Fruit fly (Drosophila melanogaster) whole organism, embryonic: ENCODE measurements around the gene Coq5.

ENCODE experiments used
- CG10979 ChIP-seq: fragments of 200-800 bp; sonication (Bioruptor generic); optimal IDR thresholded peaks from 2 replicates; lab custom pipeline; 2018; ENCODE audit warnings: missing biosample characterization, mild to moderate bottlenecking, missing genetic modification characterization, moderate library complexity
- CG11560 ChIP-seq: fragments of 200-800 bp; sonication (Bioruptor generic); IDR thresholded peaks from 3 replicates; pipeline ENCODE4 v1.3.6; 2022; ENCODE audit warnings: missing biosample characterization, missing genetic modification characterization
- CG16779 ChIP-seq: fragments of 200-800 bp; sonication (Bioruptor generic); IDR thresholded peaks from 2 replicates; pipeline ENCODE4 v1.3.6; 2022; ENCODE audit warnings: missing biosample characterization, missing genetic modification characterization
- CG17328 ChIP-seq: fragments of 200-800 bp; sonication (Bioruptor generic); IDR thresholded peaks from 2 replicates; pipeline ENCODE4 v1.3.6; 2022; ENCODE audit warnings: missing biosample characterization, missing genetic modification characterization
- CG17912 ChIP-seq: fragments of 200-800 bp; sonication (Bioruptor generic); optimal IDR thresholded peaks from 2 replicates; lab custom pipeline; 2018; ENCODE audit warnings: missing biosample characterization, mild to moderate bottlenecking, missing genetic modification characterization
- CG1792 ChIP-seq: fragments of 200-800 bp; sonication (Bioruptor generic); optimal IDR thresholded peaks from 2 replicates; lab custom pipeline; 2016; ENCODE audit warnings: missing biosample characterization, missing genetic modification characterization
- CG18011 ChIP-seq: fragments of 200-800 bp; sonication (Bioruptor generic); optimal IDR thresholded peaks from 2 replicates; lab custom pipeline; 2017; ENCODE audit warnings: missing biosample characterization, missing genetic modification characterization, mild to moderate bottlenecking, moderate library complexity, missing genotype
- CG18764 ChIP-seq: fragments of 200-800 bp; sonication (Bioruptor generic); optimal IDR thresholded peaks from 3 replicates; lab custom pipeline; 2016; ENCODE audit warnings: missing biosample characterization, missing genetic modification characterization
- CG2678 ChIP-seq: fragments of 200-800 bp; sonication (Bioruptor generic); optimal IDR thresholded peaks from 3 replicates; lab custom pipeline; 2019; ENCODE audit warnings: missing biosample characterization, mild to moderate bottlenecking, missing genetic modification characterization, moderate library complexity
- CG2712 ChIP-seq: fragments of 200-800 bp; optimal IDR thresholded peaks from 3 replicates; lab custom pipeline; 2019; ENCODE audit warnings: missing biosample characterization, mild to moderate bottlenecking, missing genetic modification characterization, moderate library complexity
- CG31388 ChIP-seq: fragments of 200-800 bp; sonication (Bioruptor generic); optimal IDR thresholded peaks from 2 replicates; lab custom pipeline; 2016; ENCODE audit warnings: missing biosample characterization, missing genetic modification characterization
- CG3281 ChIP-seq: fragments of 200-800 bp; sonication (Bioruptor generic); optimal IDR thresholded peaks from 3 replicates; lab custom pipeline; 2017; ENCODE audit warnings: missing biosample characterization, mild to moderate bottlenecking, missing genetic modification characterization
- CG6654 ChIP-seq: fragments of 200-800 bp; sonication (Bioruptor generic); optimal IDR thresholded peaks from 2 replicates; lab custom pipeline; 2017; ENCODE audit warnings: missing biosample characterization, mild to moderate bottlenecking, missing genetic modification characterization
- CG7556 ChIP-seq: fragments of 200-800 bp; sonication (Bioruptor generic); optimal IDR thresholded peaks from 2 replicates; lab custom pipeline; 2017; ENCODE audit warnings: missing biosample characterization, mild to moderate bottlenecking, missing genetic modification characterization
- CG7839 ChIP-seq: fragments of 200-800 bp; sonication (Bioruptor generic); optimal IDR thresholded peaks from 3 replicates; lab custom pipeline; 2018; ENCODE audit warnings: missing biosample characterization, mild to moderate bottlenecking, missing genetic modification characterization, moderate library complexity
- CG7928 ChIP-seq: fragments of 200-800 bp; sonication (Bioruptor generic); optimal IDR thresholded peaks from 2 replicates; lab custom pipeline; 2017; ENCODE audit warnings: missing biosample characterization, mild to moderate bottlenecking, missing genetic modification characterization
- D ChIP-seq, 2 experiments: fragments of 200-800 bp in 1 of 2; fragments of >200 bp in 1 of 2; sonication (Bioruptor generic) in 1 of 2; optimal IDR thresholded peaks; 2 replicates in 1 of 2; 3 replicates in 1 of 2; lab custom pipeline; 2017; ENCODE audit warnings: mild to moderate bottlenecking in 1 of 2, missing biosample characterization in 1 of 2, missing genetic modification characterization in 1 of 2, missing genetic modification reagents in 1 of 2
- D19A ChIP-seq: fragments of 200-800 bp; optimal IDR thresholded peaks from 3 replicates; lab custom pipeline; 2019; ENCODE audit warnings: missing biosample characterization, mild to moderate bottlenecking, missing genetic modification characterization, moderate library complexity
- Dp ChIP-seq: fragments of 200-800 bp; sonication (Bioruptor generic); optimal IDR thresholded peaks from 2 replicates; lab custom pipeline; 2018; ENCODE audit warnings: missing biosample characterization, mild to moderate bottlenecking, missing genetic modification characterization, moderate library complexity
- Kr ChIP-seq: fragments of 200-800 bp; sonication (Bioruptor generic); optimal IDR thresholded peaks from 2 replicates; lab custom pipeline; 2017; ENCODE audit warnings: missing biosample characterization, mild to moderate bottlenecking, missing genetic modification characterization
- Med ChIP-seq: fragments of 200-800 bp; sonication (Bioruptor generic); peaks from one replicate; lab custom pipeline; 2016; ENCODE audit warnings: missing biosample characterization, missing genetic modification characterization, mild to moderate bottlenecking, inconsistent platforms, moderate library complexity
- Meics ChIP-seq: fragments of 200-800 bp; sonication (Bioruptor generic); optimal IDR thresholded peaks from 2 replicates; lab custom pipeline; 2017; ENCODE audit warnings: missing biosample characterization, mild to moderate bottlenecking, missing genetic modification characterization
- Mes4 ChIP-seq: fragments of 200-800 bp; sonication (Bioruptor generic); optimal IDR thresholded peaks from 2 replicates; lab custom pipeline; 2016; ENCODE audit warnings: missing biosample characterization, missing genetic modification characterization
- NK7.1 ChIP-seq: fragments of 200-800 bp; sonication (Bioruptor generic); optimal IDR thresholded peaks from 3 replicates; lab custom pipeline; 2016; ENCODE audit warnings: missing biosample characterization, missing genetic modification characterization
- Spps ChIP-seq: fragments of 200-800 bp; sonication (Bioruptor generic); optimal IDR thresholded peaks from 2 replicates; lab custom pipeline; 2018; ENCODE audit warnings: missing biosample characterization, mild to moderate bottlenecking, missing genetic modification characterization
- Tbp ChIP-seq: fragments of >200 bp; optimal IDR thresholded peaks from 2 replicates; lab custom pipeline; 2018; ENCODE audit warnings: missing biosample characterization, missing genetic modification characterization
- YL-1 ChIP-seq: fragments of 200-800 bp; sonication (Bioruptor generic); optimal IDR thresholded peaks from 3 replicates; lab custom pipeline; 2017; ENCODE audit warnings: missing biosample characterization, mild to moderate bottlenecking, missing genetic modification characterization
- ase ChIP-seq: fragments of 200-800 bp; sonication (Bioruptor generic); IDR thresholded peaks from 3 replicates; pipeline ENCODE4 v1.3.6; 2022; ENCODE audit warnings: missing biosample characterization, missing genetic modification characterization
- ato ChIP-seq: fragments of 200-800 bp; sonication (Bioruptor generic); IDR thresholded peaks from 2 replicates; pipeline ENCODE4 v1.3.6; 2022; ENCODE audit warnings: missing biosample characterization, missing genetic modification characterization; ENCODE audit not compliant: partially characterized antibody
- bowl ChIP-seq: fragments of 200-800 bp; sonication (Bioruptor generic); IDR thresholded peaks from 2 replicates; pipeline ENCODE4 v1.3.6; 2022; ENCODE audit warnings: missing biosample characterization, missing genetic modification characterization
- chm ChIP-seq: fragments of 200-800 bp; sonication (Bioruptor generic); IDR thresholded peaks from 2 replicates; pipeline ENCODE4 v1.3.6; 2022; ENCODE audit warnings: missing biosample characterization, missing genetic modification characterization
- dmrt11E ChIP-seq: fragments of 200-800 bp; sonication (Bioruptor generic); optimal IDR thresholded peaks from 3 replicates; lab custom pipeline; 2018; ENCODE audit warnings: missing biosample characterization, mild to moderate bottlenecking, missing genetic modification characterization, moderate library complexity
- en ChIP-seq: fragments of 200-800 bp; sonication (Bioruptor generic); optimal IDR thresholded peaks from 2 replicates; lab custom pipeline; 2016; ENCODE audit warnings: missing biosample characterization, missing genetic modification characterization
- esg ChIP-seq: fragments of 200-800 bp; sonication (Bioruptor generic); conservative IDR thresholded peaks from 2 replicates; pipeline ENCODE4 v1.3.6; 2022; ENCODE audit warnings: missing biosample characterization, missing genetic modification characterization
- exex ChIP-seq: fragments of 200-800 bp; sonication (Bioruptor generic); optimal IDR thresholded peaks from 4 replicates; lab custom pipeline; 2018; ENCODE audit warnings: missing biosample characterization, mild to moderate bottlenecking, missing genetic modification characterization, moderate library complexity
- fd96Cb ChIP-seq: fragments of 200-800 bp; sonication (Bioruptor generic); optimal IDR thresholded peaks from 2 replicates; lab custom pipeline; 2018; ENCODE audit warnings: missing biosample characterization, mild to moderate bottlenecking, missing genetic modification characterization, moderate library complexity
- fru ChIP-seq: fragments of >200 bp; optimal IDR thresholded peaks from 2 replicates; lab custom pipeline; 2017
- gro ChIP-seq: fragments of 200-800 bp; sonication (Bioruptor generic); optimal IDR thresholded peaks from 2 replicates; lab custom pipeline; 2016; ENCODE audit warnings: missing biosample characterization, missing genetic modification characterization
- ind ChIP-seq: fragments of 200-800 bp; sonication (Bioruptor generic); optimal IDR thresholded peaks from 3 replicates; lab custom pipeline; 2016; ENCODE audit warnings: missing biosample characterization, missing genetic modification characterization
- nom ChIP-seq: fragments of 200-800 bp; sonication (Bioruptor generic); optimal IDR thresholded peaks from 2 replicates; lab custom pipeline; 2017; ENCODE audit warnings: missing biosample characterization, missing genetic modification characterization, mild to moderate bottlenecking, moderate library complexity, missing genetic modification reagents
- pnt ChIP-seq: fragments of 200-800 bp; sonication (Bioruptor generic); optimal IDR thresholded peaks from 3 replicates; lab custom pipeline; 2016; ENCODE audit warnings: missing biosample characterization, missing genetic modification characterization
- prd ChIP-seq, 3 experiments: fragments of >200 bp in 2 of 3; fragments of 200-800 bp in 1 of 3; sonication (Bioruptor generic) in 1 of 3; optimal IDR thresholded peaks in 2 of 3; IDR thresholded peaks in 1 of 3; 2 replicates in 2 of 3; 3 replicates in 1 of 3; pipeline versions ENCODE4 v1.3.6 to Lab custom; 2017 to 2022; ENCODE audit warnings: missing biosample characterization in 1 of 3, missing genetic modification characterization in 1 of 3
- repo ChIP-seq: fragments of 200-800 bp; sonication (Bioruptor generic); optimal IDR thresholded peaks from 2 replicates; lab custom pipeline; 2016; ENCODE audit warnings: missing biosample characterization, missing genetic modification characterization
- sc ChIP-seq, 3 experiments: fragments of >200 bp in 2 of 3; fragments of 200-800 bp in 1 of 3; sonication (Bioruptor generic) in 1 of 3; optimal IDR thresholded peaks; 2 replicates in 2 of 3; 3 replicates in 1 of 3; lab custom pipeline; 2017; ENCODE audit warnings: mild to moderate bottlenecking in 1 of 3, missing biosample characterization in 1 of 3, missing genetic modification characterization in 1 of 3, missing genetic modification reagents in 1 of 3
- shn ChIP-seq: fragments of 200-800 bp; sonication (Bioruptor generic); optimal IDR thresholded peaks from 3 replicates; lab custom pipeline; 2016; ENCODE audit warnings: missing biosample characterization, missing genetic modification characterization
- stc ChIP-seq: fragments of 200-800 bp; sonication (Bioruptor generic); IDR thresholded peaks from 2 replicates; pipeline ENCODE4 v1.3.6; 2022; ENCODE audit warnings: missing biosample characterization, missing genetic modification characterization
- twi ChIP-seq: fragments of 200-800 bp; optimal IDR thresholded peaks from 2 replicates; lab custom pipeline; 2019; ENCODE audit warnings: missing biosample characterization, mild to moderate bottlenecking, missing genetic modification characterization, moderate library complexity
- wek ChIP-seq: fragments of 200-800 bp; sonication (Bioruptor generic); optimal IDR thresholded peaks from 3 replicates; lab custom pipeline; 2018; ENCODE audit warnings: missing biosample characterization, mild to moderate bottlenecking, missing genetic modification characterization, moderate library complexity
- wor ChIP-seq: fragments of 200-800 bp; sonication (Bioruptor generic); IDR thresholded peaks from 2 replicates; pipeline ENCODE4 v1.3.6; 2022; ENCODE audit warnings: missing biosample characterization, missing genetic modification characterization
- zen2 ChIP-seq: fragments of 200-800 bp; sonication (Bioruptor generic); IDR thresholded peaks from 3 replicates; pipeline ENCODE4 v1.3.6; 2022; ENCODE audit warnings: missing biosample characterization, missing genetic modification characterization; ENCODE audit not compliant: partially characterized antibody

Coq5 gene

DNA sequence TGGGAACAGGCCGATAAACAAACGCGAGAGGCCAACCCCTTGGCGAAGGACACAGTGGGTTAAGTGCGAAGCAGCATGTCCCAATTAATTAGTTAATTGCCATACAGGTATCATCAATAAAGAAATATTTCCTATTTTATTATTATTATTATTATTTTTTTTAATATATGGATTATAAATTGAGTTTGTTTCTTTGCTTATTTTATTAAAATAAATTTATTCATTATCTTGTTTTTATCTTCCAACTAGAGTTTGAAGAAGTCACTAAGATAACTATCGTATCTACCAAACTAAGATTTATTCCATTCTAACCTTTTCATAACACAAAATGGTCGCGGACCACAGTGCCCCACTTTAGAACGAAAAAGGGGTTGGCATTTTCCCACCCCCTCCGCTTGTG, 13.7 kb upstream of the Coq5 start (continued):
- TF ChIP-seq gro (GFP tag; lab: Kevin White, UChicago) (no peak), CG10979 (peak; percentile 49), Tbp (GFP tag; lab: Kevin White, UChicago) (no peak), CG2712 (tag; lab: Kevin White, UChicago) (peak; percentile 59), CG7839 (tag; lab: Kevin White, UChicago) (peak; percentile 68), D19A (peak; percentile 52), wek (GFP tag; lab: Kevin White, UChicago) (no peak), fd96Cb (tag; lab: Kevin White, UChicago) (peak; percentile 18), CG31388 (GFP tag; lab: Kevin White, UChicago) (no peak), CG3281 (peak; percentile 37), D (optimal IDR thresholded peaks at IDR 0.05; lab: Kevin White, UChicago) (no peak), D (GFP tag; optimal IDR thresholded peaks at IDR 0.05; lab: Kevin White, UChicago) (peak; percentile 13), wor (GFP tag; lab: Robert Waterston, UW) (no peak), stc (no peak), CG17328 (GFP tag; lab: Robert Waterston, UW) (no peak), NK7.1 (GFP tag; lab: Kevin White, UChicago) (no peak), pnt (GFP tag; lab: Kevin White, UChicago) (no peak), Mes4 (GFP tag; lab: Kevin White, UChicago) (no peak), bowl (GFP tag; lab: Robert Waterston, UW) (no peak), CG6654 (GFP tag; lab: Kevin White, UChicago) (no peak), ase (GFP tag; lab: Robert Waterston, UW) (no peak), exex (no peak), twi (tag; lab: Kevin White, UChicago) (no peak), CG1792 (no peak), Med (no peak), esg (GFP tag; lab: Robert Waterston, UW) (no peak), nom (no peak), shn (GFP tag; lab: Kevin White, UChicago) (no peak), CG7928 (no peak), CG17912 (GFP tag; lab: Kevin White, UChicago) (no peak), Dp (no peak), sc (optimal IDR thresholded peaks at IDR 0.05; lab: Kevin White, UChicago) (no peak), sc (GFP tag; optimal IDR thresholded peaks at IDR 0.05; lab: Kevin White, UChicago) (peak; percentile 0), zen2 (GFP tag; lab: Robert Waterston, UW) (no peak), chm (GFP tag; lab: Robert Waterston, UW) (no peak), CG7556 (GFP tag; lab: Kevin White, UChicago) (peak; percentile 71), Spps (tag; lab: Kevin White, UChicago) (no peak), Meics (GFP tag; lab: Kevin White, UChicago) (peak; percentile 63), fru (lab: Kevin White, UChicago) (no peak), ind (no peak), dmrt11E (tag; lab: Kevin White, UChicago) (peak; percentile 10), prd (optimal IDR thresholded peaks at IDR 0.05; lab: Kevin White, UChicago) (no peak), prd (GFP tag; IDR thresholded peaks at IDR 0.05; lab: Robert Waterston, UW) (no peak; the same call in 2 of the 3 replicates), CG2678 (peak; percentile 73), CG11560 (no peak), CG16779 (GFP tag; lab: Robert Waterston, UW) (no peak), repo (GFP tag; lab: Kevin White, UChicago) (no peak), ato (GFP tag; lab: Robert Waterston, UW) (no peak), en (GFP tag; lab: Kevin White, UChicago) (no peak), YL-1 (GFP tag; lab: Kevin White, UChicago) (no peak), Kr (GFP tag; lab: Kevin White, UChicago) (no peak), CG18764 (GFP tag; lab: Kevin White, UChicago) (no peak), CG18011 (no peak)
